Fruit fly (Drosophila melanogaster): Measurements from ENCODE around the gene CG42537.

The CG42537 gene

DNA sequence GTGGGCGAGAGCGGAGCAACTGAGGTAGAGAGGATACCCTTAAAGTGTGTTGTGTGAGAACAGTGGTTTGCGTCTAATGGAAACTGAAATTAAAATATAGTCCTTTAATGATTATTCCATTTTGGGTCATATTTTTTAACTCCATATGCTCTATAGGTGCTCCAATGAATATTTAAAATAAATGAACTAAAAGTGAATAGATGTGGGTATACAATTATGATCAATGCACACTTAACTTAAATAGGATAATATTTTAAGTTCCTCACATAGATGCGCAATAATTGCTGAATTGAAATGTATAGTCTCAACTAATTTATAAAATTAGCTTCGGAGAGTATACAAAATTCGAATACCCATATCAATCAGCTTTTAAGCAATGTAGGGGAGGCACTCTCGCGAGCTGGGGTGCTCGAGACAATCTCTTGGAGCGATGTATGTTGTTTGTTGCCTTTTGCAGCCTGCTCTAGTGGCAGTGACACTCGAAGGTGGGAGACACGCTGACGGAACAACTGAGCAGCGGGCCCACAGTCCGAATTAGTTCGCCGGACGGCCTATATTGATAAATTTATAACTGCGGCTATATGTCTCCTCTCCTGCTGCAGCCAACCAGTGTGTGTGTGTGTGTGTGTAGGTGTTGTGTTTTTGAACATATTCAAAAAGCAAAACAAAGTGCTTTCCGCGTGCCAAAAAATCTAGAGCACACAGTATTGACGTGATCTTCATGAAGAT, 23.8 kb upstream of the CG42537 start (continued):
- TF ChIP-seq CG8281 (tag; optimal IDR thresholded peaks at IDR 0.05): no peak
- peak; percentile 26 for TF ChIP-seq CG31388 (GFP tag; optimal IDR thresholded peaks at IDR 0.05)
- peak; percentile 52 for TF ChIP-seq CG12299 (tag; optimal IDR thresholded peaks at IDR 0.05)
- no peak for TF ChIP-seq Nf-YC (tag; optimal IDR thresholded peaks at IDR 0.05)
- TF ChIP-seq CG9876 (GFP tag; optimal IDR thresholded peaks at IDR 0.05): no peak
- 0 out of 3 replicates have a peak, but pooled peaks have one; percentile 17 for TF ChIP-seq CG11093 (GFP tag; IDR thresholded peaks at IDR 0.05)
- TF ChIP-seq CG7928 (GFP tag; optimal IDR thresholded peaks at IDR 0.05): peak; percentile 2
- peak; percentile 92 for TF ChIP-seq CG18262 (tag; optimal IDR thresholded peaks at IDR 0.05)
- peak; percentile 40 for TF ChIP-seq CG8359 (GFP tag; optimal IDR thresholded peaks at IDR 0.05; ENCODE audit: borderline replicate concordance)
- peak; percentile 61 for TF ChIP-seq CG10543 (GFP tag; optimal IDR thresholded peaks at IDR 0.05)
- TF ChIP-seq ttk (GFP tag; IDR thresholded peaks at IDR 0.05): peak; percentile 63
- peak; percentile 89 for TF ChIP-seq PHDP (tag; optimal IDR thresholded peaks at IDR 0.05)
- peak in 1 of 2 experiments; percentile 26 for TF ChIP-seq Hr51 (GFP tag; optimal IDR thresholded peaks at IDR 0.05)
- peak; percentile 31 for TF ChIP-seq pnt (GFP tag; optimal IDR thresholded peaks at IDR 0.05)
- peak; percentile 75 for TF ChIP-seq CG13775 (GFP tag; optimal IDR thresholded peaks at IDR 0.05)
- no peak for TF ChIP-seq sens-2 (GFP tag; IDR thresholded peaks at IDR 0.05)
- TF ChIP-seq Kr (GFP tag; optimal IDR thresholded peaks at IDR 0.05): no peak
- TF ChIP-seq dysf (GFP tag; IDR thresholded peaks at IDR 0.05): peak; percentile 82; the same call in 2 of the 3 replicates
- TF ChIP-seq psq (GFP tag; optimal IDR thresholded peaks at IDR 0.05): peak; percentile 28
- TF ChIP-seq MTF-1 (GFP tag; optimal IDR thresholded peaks at IDR 0.05; ENCODE audit: borderline replicate concordance): no peak
- TF ChIP-seq CG6254 (GFP tag; optimal IDR thresholded peaks at IDR 0.05): peak; percentile 67
- TF ChIP-seq Mrtf (GFP tag; IDR thresholded peaks at IDR 0.05): peak; percentile 59; the same call in 1 of the 3 replicates
- TF ChIP-seq Ets65A (GFP tag): peak; percentile 86
- peak; percentile 76 for TF ChIP-seq dmrt11E (tag; optimal IDR thresholded peaks at IDR 0.05)
- TF ChIP-seq Bdp1 (GFP tag; optimal IDR thresholded peaks at IDR 0.05): peak; percentile 53
- TF ChIP-seq pros (GFP tag; optimal IDR thresholded peaks at IDR 0.05): no peak
- TF ChIP-seq klu (GFP tag; IDR thresholded peaks at IDR 0.05): peak; percentile 53; the same call in 1 of the 2 replicates
- peak; percentile 1 to 52 for TF ChIP-seq Trl (optimal IDR thresholded peaks at IDR 0.05)
- peak; percentile 36 for TF ChIP-seq Trl (GFP tag; optimal IDR thresholded peaks at IDR 0.05)
- TF ChIP-seq D19B (GFP tag; optimal IDR thresholded peaks at IDR 0.05): peak; percentile 66
- TF ChIP-seq CG8089 (GFP tag; optimal IDR thresholded peaks at IDR 0.05): peak; percentile 66
- TF ChIP-seq rib (GFP tag; IDR thresholded peaks at IDR 0.05): no peak
- TF ChIP-seq grau (tag; optimal IDR thresholded peaks at IDR 0.05): peak; percentile 85
- TF ChIP-seq Atf-2 (GFP tag; optimal IDR thresholded peaks at IDR 0.05): peak; percentile 65
- TF ChIP-seq chinmo (GFP tag; IDR thresholded peaks at IDR 0.05; ENCODE audit: partially characterized antibody): no peak
- peak; percentile 58; the same call in 1 of the 2 replicates for TF ChIP-seq sim (GFP tag; IDR thresholded peaks at IDR 0.05)
- peak; percentile 82 for TF ChIP-seq CG18599 (GFP tag; optimal IDR thresholded peaks at IDR 0.05)
- peak; percentile 92 for TF ChIP-seq Oli (tag; optimal IDR thresholded peaks at IDR 0.05)
- no peak for TF ChIP-seq GATAe (GFP tag; conservative IDR thresholded peaks at IDR 0.05)
- TF ChIP-seq CG5180 (GFP tag; optimal IDR thresholded peaks at IDR 0.05): peak; percentile 71
- peak; percentile 41 for TF ChIP-seq CG16863 (GFP tag; optimal IDR thresholded peaks at IDR 0.05)
- TF ChIP-seq CG14667 (GFP tag; IDR thresholded peaks at IDR 0.05): no peak
- TF ChIP-seq CG12391 (tag; optimal IDR thresholded peaks at IDR 0.05): peak; percentile 88
- TF ChIP-seq CG9817 (tag; optimal IDR thresholded peaks at IDR 0.05): peak; percentile 55
- peak; percentile 56 for TF ChIP-seq pho (GFP tag; optimal IDR thresholded peaks at IDR 0.05)
- peak; percentile 69 for TF ChIP-seq Chrac-16 (GFP tag; optimal IDR thresholded peaks at IDR 0.05)
- no peak for TF ChIP-seq sqz (GFP tag; optimal IDR thresholded peaks at IDR 0.05)
- no peak for TF ChIP-seq gro (GFP tag; optimal IDR thresholded peaks at IDR 0.05)
- peak; percentile 83 for TF ChIP-seq CG12769 (tag; optimal IDR thresholded peaks at IDR 0.05)

Data from whole organism, embryonic.